Worm (Caenorhabditis elegans): ENCODE results near the gene col-84.

Gene col-84

ce11 chrII:11899761-11900160, 31.4 kb downstream of the col-84 start:
- no peak for TF ChIP-seq elt-1 (tag; optimal IDR thresholded peaks at IDR 0.05)
- peak; percentile 63 for TF ChIP-seq nfya-1 (tag; optimal IDR thresholded peaks at IDR 0.05; ENCODE audit: insufficient read depth)

DNA sequence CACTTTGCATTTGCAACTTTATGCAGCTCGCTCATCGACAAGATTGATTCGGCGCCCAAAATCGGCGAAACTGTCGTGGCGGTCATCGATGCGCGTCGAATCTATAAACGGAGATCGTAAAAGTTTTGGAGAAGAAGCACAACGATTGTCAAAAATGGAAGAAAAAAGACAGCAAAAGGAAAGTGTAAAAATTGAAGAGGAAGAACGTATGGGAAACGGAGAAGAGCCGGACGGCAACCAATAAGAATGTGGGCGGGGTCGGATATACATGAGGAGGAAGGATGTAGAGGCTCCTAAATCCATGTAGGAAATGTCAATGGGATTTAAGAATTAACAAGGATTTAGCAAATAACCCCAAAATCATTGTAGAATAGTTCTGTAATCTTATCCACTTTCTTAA, 32.8 kb downstream of the col-84 start, which contains the start of gene vab-23:
Gene vab-23 (minus strand): TSS at position 101 of the 400 bp plus-strand sequence.
- TF ChIP-seq mdl-1 (tag; optimal IDR thresholded peaks at IDR 0.05) (no peak), nfya-1 (tag; optimal IDR thresholded peaks at IDR 0.05; ENCODE audit: insufficient read depth) (peak; percentile 1)

ce11 chrII:11902203-11902602, 33.9 kb downstream of the col-84 start:
- TF ChIP-seq ceh-16 (tag; optimal IDR thresholded peaks at IDR 0.05) (no peak), ztf-4 (tag; optimal IDR thresholded peaks at IDR 0.05) (no peak), nhr-25 (tag; optimal IDR thresholded peaks at IDR 0.05) (no peak), nhr-12 (tag; optimal IDR thresholded peaks at IDR 0.05) (no peak), nhr-76 (tag; optimal IDR thresholded peaks at IDR 0.05) (no peak), sea-2 (GFP tag; optimal IDR thresholded peaks at IDR 0.05) (no peak), elt-2 (tag; optimal IDR thresholded peaks at IDR 0.05) (no peak), skn-1 (tag; optimal IDR thresholded peaks at IDR 0.05) (no peak), mdl-1 (tag; optimal IDR thresholded peaks at IDR 0.05) (no peak)

DNA sequence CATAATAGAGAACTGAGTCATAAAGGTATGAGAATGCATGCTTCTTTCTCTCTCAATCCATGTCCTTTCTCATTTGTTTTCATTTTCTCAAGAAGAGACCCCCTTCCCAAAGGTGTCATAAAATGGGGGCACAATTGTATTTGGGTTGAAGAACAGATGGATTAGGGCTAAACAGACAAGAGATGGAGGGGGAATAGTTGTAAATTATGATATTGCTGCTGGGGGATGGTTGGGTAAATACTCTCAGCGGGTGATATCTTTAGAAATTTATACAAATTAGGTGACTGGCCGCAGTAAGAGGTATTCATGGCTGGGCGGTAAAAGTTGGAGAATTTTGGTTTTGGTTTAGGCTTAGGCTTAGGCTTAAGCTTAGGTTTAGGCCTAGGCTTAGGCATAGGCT, 36.7 kb downstream of the col-84 start:
- TF ChIP-seq fos-1 (tag; optimal IDR thresholded peaks at IDR 0.05) (no peak), elt-3 (tag; optimal IDR thresholded peaks at IDR 0.05) (no peak), egl-5 (tag; optimal IDR thresholded peaks at IDR 0.05) (no peak), nfya-1 (tag; optimal IDR thresholded peaks at IDR 0.05; ENCODE audit: insufficient read depth) (no peak), ztf-4 (tag; optimal IDR thresholded peaks at IDR 0.05) (no peak), hmg-11 (tag; optimal IDR thresholded peaks at IDR 0.05) (no peak), ceh-9 (tag; optimal IDR thresholded peaks at IDR 0.05) (no peak), ama-1 (optimal IDR thresholded peaks at IDR 0.05) (no peak), R02D3.7 (tag; optimal IDR thresholded peaks at IDR 0.05) (no peak), snpc-4 (tag; optimal IDR thresholded peaks at IDR 0.05) (no peak), nhr-12 (tag; optimal IDR thresholded peaks at IDR 0.05) (no peak), nhr-23 (tag; optimal IDR thresholded peaks at IDR 0.05) (no peak), lin-39 (tag; optimal IDR thresholded peaks at IDR 0.05) (no peak), nhr-76 (tag; optimal IDR thresholded peaks at IDR 0.05) (no peak)

ce11 chrII:11906217-11906616, 37.9 kb downstream of the col-84 start, which contains the start of gene ZK930.4:
Gene ZK930.4, plus strand, starts transcription at chrII:11906517.
- TF ChIP-seq unc-62 (GFP tag; optimal IDR thresholded peaks at IDR 0.05) (no peak), nhr-11 (tag; optimal IDR thresholded peaks at IDR 0.05) (no peak), nhr-76 (tag; optimal IDR thresholded peaks at IDR 0.05) (no peak), nhr-77 (tag; optimal IDR thresholded peaks at IDR 0.05) (no peak), ztf-4 (tag; optimal IDR thresholded peaks at IDR 0.05) (no peak), eor-1 (tag; optimal IDR thresholded peaks at IDR 0.05) (no peak), zag-1 (tag; optimal IDR thresholded peaks at IDR 0.05) (no peak), ceh-16 (tag; optimal IDR thresholded peaks at IDR 0.05) (no peak), lin-15B (tag; optimal IDR thresholded peaks at IDR 0.05) (no peak), R02D3.7 (tag; optimal IDR thresholded peaks at IDR 0.05) (no peak), sea-2 (GFP tag; optimal IDR thresholded peaks at IDR 0.05) (no peak), tbx-2 (tag; optimal IDR thresholded peaks at IDR 0.05) (no peak), snpc-4 (tag; optimal IDR thresholded peaks at IDR 0.05) (no peak), ceh-28 (tag; optimal IDR thresholded peaks at IDR 0.05) (no peak), ztf-11 (tag; optimal IDR thresholded peaks at IDR 0.05) (no peak), fos-1 (tag; optimal IDR thresholded peaks at IDR 0.05) (no peak), nfya-1 (tag; optimal IDR thresholded peaks at IDR 0.05; ENCODE audit: insufficient read depth) (no peak)

ce11 chrII:11910569-11910968, 42.2 kb downstream of the col-84 start:
- no peak for TF ChIP-seq unc-39 (tag; optimal IDR thresholded peaks at IDR 0.05)
- TF ChIP-seq nfya-1 (tag; optimal IDR thresholded peaks at IDR 0.05; ENCODE audit: insufficient read depth), result peak; percentile 97

- TF ChIP-seq lin-15B (tag; optimal IDR thresholded peaks at IDR 0.05) (no peak), fos-1 (tag; optimal IDR thresholded peaks at IDR 0.05) (no peak), aly-2 (tag; optimal IDR thresholded peaks at IDR 0.05) (no peak), nhr-28 (tag; optimal IDR thresholded peaks at IDR 0.05) (no peak), nhr-237 (tag; optimal IDR thresholded peaks at IDR 0.05) (no peak), fkh-2 (tag; optimal IDR thresholded peaks at IDR 0.05) (no peak), ZK546.5 (tag; optimal IDR thresholded peaks at IDR 0.05) (no peak), unc-62 (GFP tag; optimal IDR thresholded peaks at IDR 0.05) (no peak), nhr-12 (tag; optimal IDR thresholded peaks at IDR 0.05) (no peak), pqm-1 (tag; optimal IDR thresholded peaks at IDR 0.05) (no peak), ama-1 (optimal IDR thresholded peaks at IDR 0.05) (no peak), ztf-4 (tag; optimal IDR thresholded peaks at IDR 0.05) (no peak)
Observed at ce11 chrII:11914304-11914703, 46.0 kb downstream of the col-84 start, which contains the start of gene ZK930.7. Gene ZK930.7, plus strand, starts transcription at chrII:11914604.
